Fruit fly (Drosophila melanogaster): ENCODE measurements around the gene FucT6.

The FucT6 gene

DNA sequence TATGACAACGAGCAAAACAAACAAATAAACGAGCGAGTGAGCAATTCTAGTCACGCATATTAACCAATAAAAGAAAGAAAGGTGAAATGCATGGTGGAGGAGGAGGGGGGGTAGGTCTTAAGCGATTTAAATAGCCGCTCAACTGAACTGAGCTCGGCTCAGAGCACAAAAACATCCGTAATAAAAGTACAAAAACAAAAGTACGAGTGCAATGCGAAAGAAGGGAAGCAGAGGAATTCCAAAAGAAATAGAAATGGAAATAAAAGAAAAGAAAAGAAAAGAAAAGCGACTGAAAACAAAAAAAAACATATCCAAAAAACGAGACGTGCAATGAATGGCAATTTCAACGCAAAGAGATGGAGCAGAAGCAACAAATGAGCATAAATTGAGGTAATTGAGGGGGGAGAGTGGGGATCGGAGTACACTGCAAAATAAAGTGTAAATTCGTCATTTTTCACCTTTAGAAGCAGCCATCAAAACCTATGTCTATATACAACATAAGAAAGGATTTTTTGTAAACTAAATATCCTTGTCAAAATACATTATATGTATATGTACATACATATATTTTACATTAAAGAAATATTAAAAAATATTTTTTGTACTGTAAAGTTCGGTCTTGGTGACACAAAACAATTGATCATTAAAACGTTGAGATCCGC lies 51.4 kb downstream of the FucT6 start (continued):
- no peak for TF ChIP-seq CG1792 (GFP tag; optimal IDR thresholded peaks at IDR 0.05)
- TF ChIP-seq CG8388 (GFP tag; optimal IDR thresholded peaks at IDR 0.05) = peak; percentile 47
- TF ChIP-seq mirr (GFP tag; optimal IDR thresholded peaks at IDR 0.05) = no peak
- TF ChIP-seq CG17359 (tag; optimal IDR thresholded peaks at IDR 0.05) = peak; percentile 47
- TF ChIP-seq CG17612 (GFP tag; IDR thresholded peaks at IDR 0.05) = no peak
- no peak for TF ChIP-seq twi (tag; optimal IDR thresholded peaks at IDR 0.05)
- TF ChIP-seq cato (GFP tag; optimal IDR thresholded peaks at IDR 0.05; ENCODE audit: borderline replicate concordance) = no peak
- TF ChIP-seq CG18599 (GFP tag; optimal IDR thresholded peaks at IDR 0.05) = no peak
- TF ChIP-seq Nf-YA (GFP tag; IDR thresholded peaks at IDR 0.05) = no peak
- TF ChIP-seq sima (GFP tag; optimal IDR thresholded peaks at IDR 0.05) = no peak
- no peak for TF ChIP-seq Awh (GFP tag; IDR thresholded peaks at IDR 0.05)
- TF ChIP-seq Stat92E (GFP tag; optimal IDR thresholded peaks at IDR 0.05) = no peak
- TF ChIP-seq dm (GFP tag; optimal IDR thresholded peaks at IDR 0.05) = no peak
- no peak for TF ChIP-seq Poxn (GFP tag; IDR thresholded peaks at IDR 0.05)
- TF ChIP-seq CG11093 (GFP tag; IDR thresholded peaks at IDR 0.05) = no peak
- no peak for TF ChIP-seq Hmr (GFP tag; optimal IDR thresholded peaks at IDR 0.05)
- no peak for TF ChIP-seq sim (GFP tag; IDR thresholded peaks at IDR 0.05)
- peak; percentile 50 for TF ChIP-seq unpg (GFP tag; optimal IDR thresholded peaks at IDR 0.05)
- TF ChIP-seq CkIIα-i1 (GFP tag; IDR thresholded peaks at IDR 0.05) = no peak
- no peak for TF ChIP-seq Deaf1 (tag; optimal IDR thresholded peaks at IDR 0.05)
- TF ChIP-seq bab2 (GFP tag; optimal IDR thresholded peaks at IDR 0.05) = no peak
- TF ChIP-seq wdn (GFP tag; IDR thresholded peaks at IDR 0.05) = no peak
- no peak for TF ChIP-seq lilli (GFP tag; optimal IDR thresholded peaks at IDR 0.05)
- TF ChIP-seq hkb (optimal IDR thresholded peaks at IDR 0.05) = no peak
- no peak for TF ChIP-seq hkb (GFP tag; IDR thresholded peaks at IDR 0.05)
- no peak for TF ChIP-seq CG13123 (GFP tag; optimal IDR thresholded peaks at IDR 0.05)
- TF ChIP-seq odd (GFP tag; optimal IDR thresholded peaks at IDR 0.05) = no peak
- TF ChIP-seq CG14710 (tag; optimal IDR thresholded peaks at IDR 0.05) = peak; percentile 8
- no peak for TF ChIP-seq Bgb (GFP tag; IDR thresholded peaks at IDR 0.05; ENCODE audit: partially characterized antibody)
- TF ChIP-seq CG15073 (GFP tag; optimal IDR thresholded peaks at IDR 0.05) = no peak
- TF ChIP-seq CG7271 (tag; optimal IDR thresholded peaks at IDR 0.05) = no peak
- no peak for TF ChIP-seq HLHmδ (GFP tag; optimal IDR thresholded peaks at IDR 0.05)
- TF ChIP-seq z (GFP tag; IDR thresholded peaks at IDR 0.05) = no peak
- no peak for TF ChIP-seq CG12219 (GFP tag; optimal IDR thresholded peaks at IDR 0.05)
- TF ChIP-seq CG8944 (GFP tag; optimal IDR thresholded peaks at IDR 0.05) = no peak
- peak; percentile 2 for TF ChIP-seq CG15269 (tag; optimal IDR thresholded peaks at IDR 0.05)
- TF ChIP-seq MTF-1 (GFP tag; optimal IDR thresholded peaks at IDR 0.05; ENCODE audit: borderline replicate concordance) = no peak
- no peak for TF ChIP-seq CG7745 (tag; optimal IDR thresholded peaks at IDR 0.05)
- no peak for TF ChIP-seq lbe (GFP tag; optimal IDR thresholded peaks at IDR 0.05)
- TF ChIP-seq CG42726 (GFP tag; IDR thresholded peaks at IDR 0.05; ENCODE audit: partially characterized antibody) = no peak
- TF ChIP-seq CG30020 (tag; optimal IDR thresholded peaks at IDR 0.05) = no peak
- no peak for TF ChIP-seq CG10274 (GFP tag; optimal IDR thresholded peaks at IDR 0.05)
- no peak for TF ChIP-seq NC2β (GFP tag; optimal IDR thresholded peaks at IDR 0.05)
- no peak for TF ChIP-seq CG8765 (GFP tag; IDR thresholded peaks at IDR 0.05)
- no peak for TF ChIP-seq wek (GFP tag; optimal IDR thresholded peaks at IDR 0.05)
- no peak for TF ChIP-seq stc (GFP tag; IDR thresholded peaks at IDR 0.05)
- no peak for TF ChIP-seq CG9609 (GFP tag; optimal IDR thresholded peaks at IDR 0.05)
- TF ChIP-seq Antp (GFP tag; optimal IDR thresholded peaks at IDR 0.05) = no peak
- no peak for TF ChIP-seq CG6791 (GFP tag; IDR thresholded peaks at IDR 0.05; ENCODE audit: partially characterized antibody)
- no peak for TF ChIP-seq vfl (GFP tag; optimal IDR thresholded peaks at IDR 0.05)
- TF ChIP-seq ara (GFP tag; IDR thresholded peaks at IDR 0.05) = no peak

Data from whole organism, embryonic.